Worm (Caenorhabditis elegans): Measurements from ENCODE around the gene C28H8.2.

The C28H8.2 gene

ce11 chrIII:5915926-5916325 lies 4.2 kb upstream of the C28H8.2 start:
- TF ChIP-seq him-1 (tag; optimal IDR thresholded peaks at IDR 0.05) (no peak), dao-5 (tag; optimal IDR thresholded peaks at IDR 0.05) (no peak), W03F9.2 (tag; optimal IDR thresholded peaks at IDR 0.05) (no peak)

ce11 chrIII:5917365-5917958 lies 2.7 kb upstream of the C28H8.2 start:
- TF ChIP-seq W03F9.2 (tag; optimal IDR thresholded peaks at IDR 0.05), result peak; percentile 9
- TF ChIP-seq dao-5 (tag; optimal IDR thresholded peaks at IDR 0.05), result no peak

ce11 chrIII:5921067-5921678 lies 1.1 kb downstream of the C28H8.2 start:
- no peak for TF ChIP-seq W03F9.2 (tag; optimal IDR thresholded peaks at IDR 0.05)
- TF ChIP-seq dao-5 (tag; optimal IDR thresholded peaks at IDR 0.05), result no peak
- TF ChIP-seq him-1 (tag; optimal IDR thresholded peaks at IDR 0.05), result no peak

- TF ChIP-seq W03F9.2 (tag; optimal IDR thresholded peaks at IDR 0.05) (no peak), dao-5 (tag; optimal IDR thresholded peaks at IDR 0.05) (no peak), him-1 (tag; optimal IDR thresholded peaks at IDR 0.05) (no peak)
Observed at ce11 chrIII:5922236-5922635, 2.1 kb downstream of the C28H8.2 start.

- peak; percentile 8 for TF ChIP-seq W03F9.2 (tag; optimal IDR thresholded peaks at IDR 0.05)
- no peak for TF ChIP-seq dao-5 (tag; optimal IDR thresholded peaks at IDR 0.05)
- TF ChIP-seq him-1 (tag; optimal IDR thresholded peaks at IDR 0.05), result no peak
Observed at ce11 chrIII:5925724-5926123, 5.6 kb downstream of the C28H8.2 start, which contains the start of the genes dnc-2 and bcl-7. Gene dnc-2, minus strand, starts transcription at chrIII:5925756. Gene bcl-7, plus strand, starts transcription at chrIII:5926086.

ce11 chrIII:5930659-5931058 lies 10.5 kb downstream of the C28H8.2 start:
- no peak for TF ChIP-seq him-1 (tag; optimal IDR thresholded peaks at IDR 0.05)
- TF ChIP-seq W03F9.2 (tag; optimal IDR thresholded peaks at IDR 0.05), result no peak
- no peak for TF ChIP-seq dao-5 (tag; optimal IDR thresholded peaks at IDR 0.05)

- TF ChIP-seq him-1 (tag; optimal IDR thresholded peaks at IDR 0.05), result no peak
Observed at ce11 chrIII:5931433-5931994, 11.4 kb downstream of the C28H8.2 start, which contains the start of gene EGAP1.5. Gene EGAP1.5, plus strand, starts transcription at chrIII:5931721.

ce11 chrIII:5932853-5933252 lies 12.7 kb downstream of the C28H8.2 start, which contains the start of gene zmp-1:
Gene zmp-1, minus strand, starts transcription at chrIII:5932953.
- TF ChIP-seq dao-5 (tag; optimal IDR thresholded peaks at IDR 0.05) (no peak), him-1 (tag; optimal IDR thresholded peaks at IDR 0.05) (no peak), W03F9.2 (tag; optimal IDR thresholded peaks at IDR 0.05) (no peak)

ce11 chrIII:5934138-5934658 lies 14.1 kb downstream of the C28H8.2 start:
- TF ChIP-seq him-1 (tag; optimal IDR thresholded peaks at IDR 0.05) (no peak), W03F9.2 (tag; optimal IDR thresholded peaks at IDR 0.05) (no peak), dao-5 (tag; optimal IDR thresholded peaks at IDR 0.05) (no peak)

- TF ChIP-seq him-1 (tag; optimal IDR thresholded peaks at IDR 0.05) (no peak), W03F9.2 (tag; optimal IDR thresholded peaks at IDR 0.05) (no peak), dao-5 (tag; optimal IDR thresholded peaks at IDR 0.05) (no peak)
Observed at ce11 chrIII:5936992-5937391, 16.9 kb downstream of the C28H8.2 start, which contains the start of gene EGAP1.1. Gene EGAP1.1, minus strand, starts transcription at chrIII:5937220.

- no peak for TF ChIP-seq dao-5 (tag; optimal IDR thresholded peaks at IDR 0.05)
- TF ChIP-seq W03F9.2 (tag; optimal IDR thresholded peaks at IDR 0.05), result peak; percentile 62
Observed at ce11 chrIII:5938013-5938412, 17.9 kb downstream of the C28H8.2 start.

ce11 chrIII:5938790-5939452 lies 18.8 kb downstream of the C28H8.2 start:
- TF ChIP-seq W03F9.2 (tag; optimal IDR thresholded peaks at IDR 0.05) (peak; percentile 11), him-1 (tag; optimal IDR thresholded peaks at IDR 0.05) (no peak), dao-5 (tag; optimal IDR thresholded peaks at IDR 0.05) (no peak)

ce11 chrIII:5939453-5940296 lies 19.6 kb downstream of the C28H8.2 start, which contains the start of gene ubq-1:
Gene ubq-1, plus strand, starts transcription at chrIII:5940254.
- no peak for TF ChIP-seq dao-5 (tag; optimal IDR thresholded peaks at IDR 0.05)
- TF ChIP-seq W03F9.2 (tag; optimal IDR thresholded peaks at IDR 0.05), result no peak
- no peak for TF ChIP-seq him-1 (tag; optimal IDR thresholded peaks at IDR 0.05)

Measured in whole organism, L4/young adult.